Worm (Caenorhabditis elegans) whole organism, late embryonic: Measurements from ENCODE around the gene tyr-2.

Experiments used
- C08G9.2 ChIP-seq: sonication (generic microtip); optimal IDR thresholded peaks from 2 replicates; lab custom pipeline; 2016; ENCODE audit warnings: mild to moderate bottlenecking, missing genetic modification characterization, moderate library complexity, missing compliant biosample characterization
- C38D4.7 ChIP-seq: fragments of 200-800 bp; sonication (Bioruptor generic); optimal IDR thresholded peaks from 2 replicates; lab custom pipeline; 2018; ENCODE audit warnings: mild to moderate bottlenecking, missing genetic modification characterization, moderate library complexity, missing compliant biosample characterization
- K09A11.1 ChIP-seq: sonication (generic microtip); optimal IDR thresholded peaks from 2 replicates; lab custom pipeline; 2017; ENCODE audit warnings: antibody characterized with exemption, mild to moderate bottlenecking, missing genetic modification characterization, missing compliant biosample characterization; ENCODE audit not compliant: insufficient read depth
- Y22D7AL.16 ChIP-seq: sonication (generic microtip); optimal IDR thresholded peaks from 2 replicates; lab custom pipeline; 2016; ENCODE audit warnings: missing genetic modification characterization, missing compliant biosample characterization
- ceh-14 ChIP-seq: sonication (generic microtip); optimal IDR thresholded peaks from 2 replicates; lab custom pipeline; 2016; ENCODE audit warnings: missing genotype, missing genetic modification characterization, missing compliant biosample characterization
- ceh-18 ChIP-seq: sonication (generic microtip); optimal IDR thresholded peaks from 2 replicates; lab custom pipeline; 2016; ENCODE audit warnings: missing genetic modification characterization, missing compliant biosample characterization
- ceh-22 ChIP-seq: sonication (generic microtip); optimal IDR thresholded peaks from 2 replicates; lab custom pipeline; 2017; ENCODE audit warnings: missing biosample characterization, missing genetic modification characterization
- ceh-30 ChIP-seq: fragments of 150-350 bp; optimal IDR thresholded peaks from 2 replicates; lab custom pipeline; 2014; ENCODE audit warnings: missing biosample characterization, missing genetic modification characterization
- ceh-48 ChIP-seq: sonication (generic microtip); optimal IDR thresholded peaks from 2 replicates; lab custom pipeline; 2016; ENCODE audit warnings: missing genetic modification characterization, inconsistent platforms, missing compliant biosample characterization
- ceh-6 ChIP-seq: fragments of 200-800 bp; sonication (Bioruptor generic); optimal IDR thresholded peaks from 2 replicates; lab custom pipeline; 2018; ENCODE audit warnings: mild to moderate bottlenecking, missing genetic modification characterization, missing compliant biosample characterization
- che-1 ChIP-seq: sonication (generic microtip); optimal IDR thresholded peaks from 2 replicates; lab custom pipeline; 2016; ENCODE audit warnings: mild to moderate bottlenecking, missing genetic modification characterization, missing compliant biosample characterization
- elt-4 ChIP-seq: sonication (generic microtip); optimal IDR thresholded peaks from 2 replicates; lab custom pipeline; 2016; ENCODE audit warnings: missing genetic modification characterization, missing compliant biosample characterization
- eyg-1 ChIP-seq: sonication (generic microtip); optimal IDR thresholded peaks from 2 replicates; lab custom pipeline; 2016; ENCODE audit warnings: missing genotype, missing genetic modification characterization, missing compliant biosample characterization
- fkh-6 ChIP-seq: sonication (generic microtip); optimal IDR thresholded peaks from 2 replicates; lab custom pipeline; 2016; ENCODE audit warnings: missing genetic modification characterization, missing compliant biosample characterization
- hlh-13 ChIP-seq: fragments of 200-800 bp; sonication (Bioruptor generic); optimal IDR thresholded peaks from 2 replicates; lab custom pipeline; 2018; ENCODE audit warnings: mild to moderate bottlenecking, missing genetic modification characterization, missing compliant biosample characterization
- hlh-15 ChIP-seq: sonication (generic microtip); optimal IDR thresholded peaks from 2 replicates; lab custom pipeline; 2016; ENCODE audit warnings: missing genetic modification characterization, missing compliant biosample characterization
- lim-6 ChIP-seq: sonication (generic microtip); optimal IDR thresholded peaks from 2 replicates; lab custom pipeline; 2016; ENCODE audit warnings: missing genetic modification characterization, missing compliant biosample characterization
- lin-11 ChIP-seq: fragments of 200-800 bp; sonication (Bioruptor generic); optimal IDR thresholded peaks from 2 replicates; lab custom pipeline; 2018; ENCODE audit warnings: mild to moderate bottlenecking, missing genetic modification characterization, missing compliant biosample characterization
- madf-2 ChIP-seq: sonication (generic microtip); optimal IDR thresholded peaks from 2 replicates; lab custom pipeline; 2017; ENCODE audit warnings: missing genetic modification characterization, missing compliant biosample characterization
- mec-3 ChIP-seq: sonication (generic microtip); optimal IDR thresholded peaks from 2 replicates; lab custom pipeline; 2016; ENCODE audit warnings: borderline replicate concordance, missing genetic modification characterization, missing compliant biosample characterization
- nhr-11 ChIP-seq: fragments of 150-350 bp; optimal IDR thresholded peaks from 2 replicates; lab custom pipeline; 2014; ENCODE audit warnings: missing biosample characterization, missing genetic modification characterization
- pag-3 ChIP-seq: sonication (generic microtip); optimal IDR thresholded peaks from 2 replicates; lab custom pipeline; 2016; ENCODE audit warnings: missing compliant biosample characterization, missing genetic modification characterization, borderline replicate concordance
- pat-9 ChIP-seq: fragments of 200-800 bp; sonication (Bioruptor generic); optimal IDR thresholded peaks from 2 replicates; lab custom pipeline; 2018; ENCODE audit warnings: mild to moderate bottlenecking, missing genetic modification characterization, moderate library complexity, missing compliant biosample characterization
- ref-2 ChIP-seq: sonication (generic microtip); optimal IDR thresholded peaks from 2 replicates; lab custom pipeline; 2016; ENCODE audit warnings: missing genetic modification characterization, missing compliant biosample characterization
- sox-4 ChIP-seq: sonication (generic microtip); optimal IDR thresholded peaks from 2 replicates; lab custom pipeline; 2017; ENCODE audit warnings: mild to moderate bottlenecking, missing genetic modification characterization, inconsistent platforms, missing compliant biosample characterization
- ztf-16 ChIP-seq: sonication (generic microtip); optimal IDR thresholded peaks from 2 replicates; lab custom pipeline; 2017; ENCODE audit warnings: missing genetic modification characterization, missing compliant biosample characterization

Gene tyr-2

ce11 chrIII:13779360-13780093 lies 35.5 kb downstream of the tyr-2 start:
- TF ChIP-seq che-1 (tag; lab: Kevin White, UChicago), result no peak
- TF ChIP-seq ceh-6, result no peak
- no peak for TF ChIP-seq lin-11 (tag; lab: Kevin White, UChicago)
- TF ChIP-seq ref-2 (tag; lab: Kevin White, UChicago), result peak; percentile 62
- TF ChIP-seq pat-9 (tag; lab: Kevin White, UChicago), result peak; percentile 31
- TF ChIP-seq C38D4.7 (GFP tag; lab: Kevin White, UChicago), result peak; percentile 50
- TF ChIP-seq C08G9.2 (tag; lab: Kevin White, UChicago), result peak; percentile 7

- TF ChIP-seq Y22D7AL.16 (tag; lab: Kevin White, UChicago) (no peak), ceh-14 (tag; lab: Kevin White, UChicago) (no peak), elt-4 (tag; lab: Kevin White, UChicago) (peak; percentile 94), sox-4 (tag; lab: Kevin White, UChicago) (no peak), nhr-11 (tag; lab: Kevin White, UChicago) (no peak), fkh-6 (tag; lab: Kevin White, UChicago) (no peak), eyg-1 (tag; lab: Kevin White, UChicago) (no peak), hlh-15 (no peak), hlh-13 (GFP tag; lab: Kevin White, UChicago) (no peak), lim-6 (tag; lab: Kevin White, UChicago) (no peak), mec-3 (tag; lab: Kevin White, UChicago) (no peak), ceh-18 (no peak), ceh-30 (tag; lab: Kevin White, UChicago) (no peak), K09A11.1 (no peak), ceh-48 (tag; lab: Kevin White, UChicago) (no peak), pag-3 (tag; lab: Kevin White, UChicago) (no peak), madf-2 (tag; lab: Kevin White, UChicago) (no peak), ztf-16 (tag; lab: Kevin White, UChicago) (no peak), ref-2 (tag; lab: Kevin White, UChicago) (peak; percentile 63), ceh-22 (tag; lab: Kevin White, UChicago) (peak; percentile 41), C38D4.7 (GFP tag; lab: Kevin White, UChicago) (no peak)
Observed at ce11 chrIII:13780199-13780706, 36.2 kb downstream of the tyr-2 start, which contains the start of gene pot-3. Gene pot-3, plus strand, starts transcription at chrIII:13780215.
